Worm (Caenorhabditis elegans) whole organism, young adult: Measurements from ENCODE around the gene C34D4.3.

ENCODE experiments used
- D2030.7 ChIP-seq: fragments of 200-800 bp; sonication (Bioruptor generic); IDR thresholded peaks from 2 replicates; pipeline ENCODE4 v1.3.6; 2022; ENCODE audit warnings: missing genetic modification reagents, missing genetic modification characterization, missing compliant biosample characterization
- dpff-1 ChIP-seq: sonication (generic microtip); optimal IDR thresholded peaks from 2 replicates; lab custom pipeline; 2017; ENCODE audit warnings: mild to moderate bottlenecking, missing genetic modification characterization, missing compliant biosample characterization
- lin-40 ChIP-seq: sonication (generic microtip); optimal IDR thresholded peaks from 2 replicates; lab custom pipeline; 2016; ENCODE audit warnings: missing genetic modification characterization, mild to moderate bottlenecking, missing compliant biosample characterization, missing genotype, missing genetic modification reagents
- unc-62 ChIP-seq: fragments of 150-350 bp; optimal IDR thresholded peaks from 2 replicates; lab custom pipeline; 2014; ENCODE audit warnings: missing biosample characterization, missing genetic modification reagents, missing genetic modification characterization

- no peak for TF ChIP-seq unc-62 (GFP tag; lab: Kevin White, UChicago)
- no peak for TF ChIP-seq D2030.7 (GFP tag; lab: Robert Waterston, UW)
- TF ChIP-seq lin-40 (tag; lab: Kevin White, UChicago), result no peak
- TF ChIP-seq dpff-1 (tag; lab: Kevin White, UChicago), result no peak
These were observed 42.1 kb upstream of the C34D4.3 start, which contains the start of the genes ZC477.7 and ssq-3 for ce11 chrIV:7111354-7111753.
